Fruit fly (Drosophila melanogaster) whole organism, embryonic: ENCODE results near the gene eIF4E5.

Experiments used
- Atf-2 ChIP-seq: fragments of 200-800 bp; sonication (Bioruptor generic); optimal IDR thresholded peaks from 2 replicates; lab custom pipeline; 2016; ENCODE audit warnings: missing biosample characterization, missing genetic modification characterization
- Bdp1 ChIP-seq: fragments of 200-800 bp; sonication (Bioruptor generic); optimal IDR thresholded peaks from 3 replicates; lab custom pipeline; 2016; ENCODE audit warnings: missing biosample characterization, missing genetic modification characterization
- Blimp-1 ChIP-seq: fragments of 200-800 bp; sonication (Bioruptor generic); optimal IDR thresholded peaks from 3 replicates; lab custom pipeline; 2018; ENCODE audit warnings: missing biosample characterization, missing genetic modification characterization, mild to moderate bottlenecking, moderate library complexity, missing genetic modification reagents
- CG11093 ChIP-seq: fragments of 200-800 bp; sonication (Bioruptor generic); IDR thresholded peaks from 3 replicates; pipeline ENCODE4 v1.3.6; 2022; ENCODE audit warnings: missing biosample characterization, missing genetic modification characterization
- CG12155 ChIP-seq: fragments of 200-800 bp; sonication (Bioruptor generic); optimal IDR thresholded peaks from 3 replicates; lab custom pipeline; 2016; ENCODE audit warnings: missing biosample characterization, missing genetic modification characterization
- CG12769 ChIP-seq: fragments of 200-800 bp; sonication (Bioruptor generic); optimal IDR thresholded peaks from 2 replicates; lab custom pipeline; 2019; ENCODE audit warnings: missing biosample characterization, mild to moderate bottlenecking, missing genetic modification characterization, moderate library complexity
- CG14441 ChIP-seq: fragments of 200-800 bp; sonication (Bioruptor generic); IDR thresholded peaks from 2 replicates; pipeline ENCODE4 v1.3.6; 2022; ENCODE audit warnings: missing biosample characterization, missing genetic modification characterization
- CG1647 ChIP-seq: fragments of 200-800 bp; sonication (Bioruptor generic); optimal IDR thresholded peaks from 3 replicates; lab custom pipeline; 2016; ENCODE audit warnings: missing biosample characterization, missing genetic modification characterization
- CG17359 ChIP-seq: fragments of 200-800 bp; sonication (Bioruptor generic); optimal IDR thresholded peaks from 3 replicates; lab custom pipeline; 2018; ENCODE audit warnings: missing biosample characterization, mild to moderate bottlenecking, missing genetic modification characterization, moderate library complexity
- CG17612 ChIP-seq: fragments of 200-800 bp; sonication (Bioruptor generic); IDR thresholded peaks from 2 replicates; pipeline ENCODE4 v1.3.6; 2022; ENCODE audit warnings: missing biosample characterization, missing genetic modification characterization
- CG1832 ChIP-seq: fragments of 200-800 bp; sonication (Bioruptor generic); optimal IDR thresholded peaks from 2 replicates; lab custom pipeline; 2017; ENCODE audit warnings: missing biosample characterization, mild to moderate bottlenecking, missing genetic modification characterization, inconsistent platforms
- CG2116 ChIP-seq: fragments of 200-800 bp; sonication (Bioruptor generic); optimal IDR thresholded peaks from 3 replicates; lab custom pipeline; 2018; ENCODE audit warnings: missing biosample characterization, mild to moderate bottlenecking, missing genetic modification characterization
- CG31365 ChIP-seq: fragments of 200-800 bp; sonication (Bioruptor generic); optimal IDR thresholded peaks from 2 replicates; lab custom pipeline; 2018; ENCODE audit warnings: missing biosample characterization, mild to moderate bottlenecking, missing genetic modification characterization
- CG31388 ChIP-seq: fragments of 200-800 bp; sonication (Bioruptor generic); optimal IDR thresholded peaks from 2 replicates; lab custom pipeline; 2016; ENCODE audit warnings: missing biosample characterization, missing genetic modification characterization
- CG3407 ChIP-seq: fragments of 200-800 bp; sonication (Bioruptor generic); optimal IDR thresholded peaks from 2 replicates; lab custom pipeline; 2018; ENCODE audit warnings: missing biosample characterization, mild to moderate bottlenecking, missing genetic modification characterization
- CG34422 ChIP-seq: fragments of 200-800 bp; sonication (Bioruptor generic); IDR thresholded peaks from 3 replicates; pipeline ENCODE4 v1.3.6; 2022; ENCODE audit warnings: missing biosample characterization, missing genetic modification characterization
- CG3726 ChIP-seq: fragments of 200-800 bp; sonication (Bioruptor generic); IDR thresholded peaks from 3 replicates; pipeline ENCODE4, ENCODE4 v1.3.6; 2022; ENCODE audit warnings: missing biosample characterization, missing genetic modification characterization
- CG4404 ChIP-seq: fragments of 200-800 bp; sonication (Bioruptor generic); IDR thresholded peaks from 2 replicates; pipeline ENCODE4 v1.3.6; 2022; ENCODE audit warnings: missing biosample characterization, missing genetic modification characterization
- CG4854 ChIP-seq: fragments of 200-800 bp; sonication (Bioruptor generic); optimal IDR thresholded peaks from 2 replicates; lab custom pipeline; 2016; ENCODE audit warnings: missing biosample characterization, missing genetic modification characterization, inconsistent platforms
- CG7786 ChIP-seq: fragments of 200-800 bp; sonication (Bioruptor generic); optimal IDR thresholded peaks from 2 replicates; lab custom pipeline; 2016; ENCODE audit warnings: missing biosample characterization, missing genetic modification characterization
- CG7839 ChIP-seq: fragments of 200-800 bp; sonication (Bioruptor generic); optimal IDR thresholded peaks from 3 replicates; lab custom pipeline; 2018; ENCODE audit warnings: missing biosample characterization, mild to moderate bottlenecking, missing genetic modification characterization, moderate library complexity
- CG7963 ChIP-seq: fragments of 200-800 bp; sonication (Bioruptor generic); IDR thresholded peaks from 3 replicates; pipeline ENCODE4 v1.3.6; 2022; ENCODE audit warnings: missing biosample characterization, missing genetic modification characterization; ENCODE audit not compliant: partially characterized antibody
- CG8290 ChIP-seq, 3 experiments: fragments of 200-800 bp; sonication (Bioruptor generic); optimal IDR thresholded peaks; 2 replicates each; lab custom pipeline; 2016 to 2019; ENCODE audit warnings: missing biosample characterization in 3 of 3, missing genetic modification characterization in 3 of 3, mild to moderate bottlenecking in 2 of 3, moderate library complexity in 1 of 3
- Dll ChIP-seq: fragments of 200-800 bp; sonication (Bioruptor generic); IDR thresholded peaks from 4 replicates; pipeline ENCODE4 v1.3.6; 2022; ENCODE audit warnings: missing biosample characterization, missing genetic modification characterization; ENCODE audit not compliant: partially characterized antibody
- Fer2 ChIP-seq: fragments of 200-800 bp; sonication (Bioruptor generic); optimal IDR thresholded peaks from 2 replicates; lab custom pipeline; 2018; ENCODE audit warnings: missing biosample characterization, mild to moderate bottlenecking, missing genetic modification characterization, moderate library complexity
- GATAe ChIP-seq: fragments of 200-800 bp; sonication (Bioruptor generic); conservative IDR thresholded peaks from 2 replicates; pipeline ENCODE4 v1.3.6; 2022; ENCODE audit warnings: missing biosample characterization, missing genetic modification characterization
- MESR4 ChIP-seq: fragments of 200-800 bp; sonication (Bioruptor generic); optimal IDR thresholded peaks from 2 replicates; lab custom pipeline; 2018; ENCODE audit warnings: missing biosample characterization, mild to moderate bottlenecking, missing genetic modification characterization, moderate library complexity
- NC2β ChIP-seq: fragments of 200-800 bp; sonication (Bioruptor generic); optimal IDR thresholded peaks from 2 replicates; lab custom pipeline; 2016; ENCODE audit warnings: missing biosample characterization, missing genetic modification characterization
- Poxn ChIP-seq: fragments of 200-800 bp; sonication (Bioruptor generic); IDR thresholded peaks from 2 replicates; pipeline ENCODE4 v1.3.6; 2022; ENCODE audit warnings: missing biosample characterization, missing genetic modification characterization
- Ravus ChIP-seq: fragments of 200-800 bp; sonication (Bioruptor generic); IDR thresholded peaks from 2 replicates; pipeline ENCODE4 v1.3.6; 2022; ENCODE audit warnings: missing biosample characterization, missing genetic modification characterization
- Rfx ChIP-seq: fragments of 200-800 bp; sonication (Bioruptor generic); IDR thresholded peaks from 2 replicates; pipeline ENCODE4 v1.3.6; 2022; ENCODE audit warnings: missing biosample characterization, missing genetic modification characterization
- Rx ChIP-seq: fragments of 200-800 bp; sonication (Bioruptor generic); IDR thresholded peaks from 2 replicates; pipeline ENCODE4 v1.3.6; 2022; ENCODE audit warnings: missing biosample characterization, missing genetic modification characterization
- Scr ChIP-seq: fragments of 200-800 bp; sonication (Bioruptor generic); IDR thresholded peaks from 2 replicates; pipeline ENCODE4 v1.3.6; 2022; ENCODE audit warnings: missing biosample characterization, missing genetic modification characterization; ENCODE audit not compliant: partially characterized antibody
- Sin3A ChIP-seq: fragments of >200 bp; optimal IDR thresholded peaks from 2 replicates; lab custom pipeline; 2018
- Trl ChIP-seq, 3 experiments: fragments of >200 bp in 2 of 3; fragments of 200-800 bp in 1 of 3; sonication (Bioruptor generic) in 1 of 3; optimal IDR thresholded peaks; 2 replicates in 1 of 3; 3 replicates in 2 of 3; lab custom pipeline; 2016 to 2017; ENCODE audit warnings: missing biosample characterization in 1 of 3, missing genetic modification characterization in 1 of 3
- aop ChIP-seq: fragments of 200-800 bp; sonication (Bioruptor generic); IDR thresholded peaks from 2 replicates; pipeline ENCODE4 v1.3.6; 2022; ENCODE audit warnings: missing biosample characterization, missing genetic modification characterization
- ara ChIP-seq: fragments of 200-800 bp; sonication (Bioruptor generic); IDR thresholded peaks from 2 replicates; pipeline ENCODE4 v1.3.6; 2022; ENCODE audit warnings: missing biosample characterization, missing genetic modification characterization
- cad ChIP-seq: fragments of >200 bp; optimal IDR thresholded peaks from 2 replicates; lab custom pipeline; 2017; ENCODE audit warnings: missing biosample characterization, missing genetic modification characterization
- da ChIP-seq: fragments of 200-800 bp; sonication (Bioruptor generic); optimal IDR thresholded peaks from 2 replicates; lab custom pipeline; 2016; ENCODE audit warnings: missing biosample characterization, missing genetic modification characterization
- fru ChIP-seq: fragments of >200 bp; optimal IDR thresholded peaks from 2 replicates; lab custom pipeline; 2017
- inv ChIP-seq: fragments of 200-800 bp; sonication (Bioruptor generic); IDR thresholded peaks from 2 replicates; pipeline ENCODE4 v1.3.6; 2022; ENCODE audit warnings: missing biosample characterization, missing genetic modification characterization; ENCODE audit not compliant: partially characterized antibody
- mirr ChIP-seq: fragments of 200-800 bp; sonication (Bioruptor generic); optimal IDR thresholded peaks from 3 replicates; lab custom pipeline; 2018; ENCODE audit warnings: missing biosample characterization, mild to moderate bottlenecking, missing genetic modification characterization
- nerfin-2 ChIP-seq: fragments of 200-800 bp; sonication (Bioruptor generic); IDR thresholded peaks from 2 replicates; pipeline ENCODE4 v1.3.6; 2022; ENCODE audit warnings: missing biosample characterization, missing genetic modification characterization; ENCODE audit not compliant: partially characterized antibody
- nmo ChIP-seq: fragments of 200-800 bp; sonication (Bioruptor generic); optimal IDR thresholded peaks from 2 replicates; lab custom pipeline; 2018; ENCODE audit warnings: missing biosample characterization, mild to moderate bottlenecking, missing genetic modification characterization, moderate library complexity
- pum ChIP-seq: fragments of 200-800 bp; sonication (Bioruptor generic); optimal IDR thresholded peaks from 2 replicates; lab custom pipeline; 2016; ENCODE audit warnings: missing biosample characterization, missing genetic modification characterization
- sisA ChIP-seq: fragments of 200-800 bp; sonication (Bioruptor generic); IDR thresholded peaks from 2 replicates; pipeline ENCODE4 v1.3.6; 2022; ENCODE audit warnings: missing biosample characterization, missing genetic modification characterization
- slou ChIP-seq: fragments of 200-800 bp; sonication (Bioruptor generic); optimal IDR thresholded peaks from 3 replicates; lab custom pipeline; 2016; ENCODE audit warnings: missing biosample characterization, missing genetic modification characterization
- twi ChIP-seq: fragments of 200-800 bp; optimal IDR thresholded peaks from 2 replicates; lab custom pipeline; 2019; ENCODE audit warnings: missing biosample characterization, mild to moderate bottlenecking, missing genetic modification characterization, moderate library complexity
- vnd ChIP-seq: fragments of 200-800 bp; sonication (Bioruptor generic); IDR thresholded peaks from 3 replicates; pipeline ENCODE4 v1.3.6; 2022; ENCODE audit warnings: missing biosample characterization, missing genetic modification characterization; ENCODE audit not compliant: partially characterized antibody

Gene eIF4E5

DNA sequence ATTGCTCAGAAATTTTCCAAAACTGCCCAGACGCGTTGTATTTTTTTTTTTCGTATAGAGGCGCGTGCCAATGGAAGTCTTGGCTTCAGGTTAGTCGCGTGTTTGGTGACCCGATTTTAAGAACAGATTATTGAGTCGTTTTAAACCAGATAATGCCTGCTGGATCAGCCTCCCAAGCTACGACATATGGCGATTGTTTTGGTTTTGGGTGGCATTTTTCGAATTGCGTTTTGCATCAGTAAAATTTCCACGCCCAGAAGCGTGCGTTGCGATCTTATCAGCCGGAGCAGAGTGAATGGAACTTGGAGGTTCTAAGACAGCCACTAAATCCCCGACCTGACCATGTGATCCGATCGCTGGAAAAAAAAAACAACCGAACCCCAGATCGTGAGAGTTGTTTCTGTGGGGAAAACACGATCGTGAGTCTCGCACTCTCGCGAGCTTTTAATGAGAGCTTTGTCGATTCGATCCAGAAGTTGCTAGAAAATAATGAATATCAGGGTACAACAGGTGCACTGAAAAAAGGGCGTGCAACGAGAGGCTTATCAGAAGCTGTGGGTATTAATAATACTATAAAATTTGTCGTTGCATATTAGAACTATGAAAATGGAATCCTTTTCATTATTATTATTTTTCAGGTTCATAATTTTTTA, 29.5 kb upstream of the eIF4E5 start (continued):
- no peak for TF ChIP-seq CG4404 (GFP tag; lab: Robert Waterston, UW)
- TF ChIP-seq nerfin-2, result peak; percentile 13; the same call in 1 of the 2 replicates
- no peak for TF ChIP-seq GATAe (GFP tag; lab: Robert Waterston, UW)
- no peak for TF ChIP-seq CG3407 (GFP tag; lab: Kevin White, UChicago)
- no peak for TF ChIP-seq Atf-2 (GFP tag; lab: Kevin White, UChicago)
- TF ChIP-seq vnd (GFP tag; lab: Robert Waterston, UW), result no peak
- TF ChIP-seq CG17612, result no peak
- no peak for TF ChIP-seq CG1832 (GFP tag; lab: Kevin White, UChicago)
- no peak for TF ChIP-seq CG7963
- TF ChIP-seq CG1647 (GFP tag; lab: Kevin White, UChicago), result no peak
- no peak for TF ChIP-seq cad (GFP tag; lab: Kevin White, UChicago)
- no peak for TF ChIP-seq ara (GFP tag; lab: Robert Waterston, UW)
- TF ChIP-seq Poxn (GFP tag; lab: Robert Waterston, UW), result no peak
- TF ChIP-seq Trl (optimal IDR thresholded peaks at IDR 0.05; lab: Kevin White, UChicago), result peak; percentile 7 to 25
- no peak for TF ChIP-seq Trl (GFP tag; optimal IDR thresholded peaks at IDR 0.05; lab: Kevin White, UChicago)
- no peak for TF ChIP-seq CG31388 (GFP tag; lab: Kevin White, UChicago)
- no peak for TF ChIP-seq Fer2 (tag; lab: Kevin White, UChicago)
- TF ChIP-seq NC2β, result no peak
- TF ChIP-seq nmo (GFP tag; lab: Kevin White, UChicago), result peak; percentile 11
- no peak for TF ChIP-seq CG12155
- no peak for TF ChIP-seq aop (GFP tag; lab: Robert Waterston, UW)
- TF ChIP-seq CG12769 (tag; lab: Kevin White, UChicago), result peak; percentile 56
- no peak for TF ChIP-seq CG4854 (GFP tag; lab: Kevin White, UChicago)
- TF ChIP-seq Scr (GFP tag; lab: Robert Waterston, UW), result no peak
- no peak for TF ChIP-seq CG34422 (GFP tag; lab: Robert Waterston, UW)

DNA sequence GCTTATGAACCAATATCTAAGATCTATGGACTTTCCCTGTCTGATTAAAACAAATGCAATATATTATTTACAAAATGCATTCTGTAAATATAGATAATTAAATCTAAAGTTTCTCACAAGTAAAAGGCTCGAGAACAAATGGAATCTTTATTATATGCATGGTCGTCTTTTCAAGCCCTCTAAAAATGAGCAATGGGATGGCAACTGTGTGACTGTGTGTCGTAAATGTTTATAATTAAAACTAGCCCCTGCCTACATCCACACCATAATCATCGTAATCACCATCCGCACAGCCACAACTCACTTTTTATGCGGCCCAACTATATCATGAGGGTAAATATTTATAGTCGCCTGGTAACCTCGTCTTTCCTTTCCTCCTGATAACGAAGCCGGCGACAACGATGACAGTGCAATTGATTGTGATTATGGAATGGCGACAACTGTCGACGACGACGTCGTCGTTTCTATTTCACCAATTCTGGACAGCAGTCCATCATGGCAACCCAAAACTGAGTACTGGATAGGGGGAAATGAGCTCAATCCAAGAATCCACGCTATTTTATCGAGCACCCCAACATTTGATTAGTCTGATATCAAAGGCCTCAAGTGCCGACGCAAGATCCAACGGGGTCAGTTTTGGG, 28.8 kb upstream of the eIF4E5 start:
- no peak for TF ChIP-seq Ravus (GFP tag; lab: Robert Waterston, UW)
- no peak for TF ChIP-seq CG7786 (GFP tag; lab: Kevin White, UChicago)
- TF ChIP-seq GATAe (GFP tag; lab: Robert Waterston, UW), result no peak
- no peak for TF ChIP-seq CG31365 (tag; lab: Kevin White, UChicago)
- TF ChIP-seq Bdp1 (GFP tag; lab: Kevin White, UChicago), result no peak
- TF ChIP-seq slou (GFP tag; lab: Kevin White, UChicago), result no peak
- no peak for TF ChIP-seq Dll (GFP tag; lab: Robert Waterston, UW)
- no peak for TF ChIP-seq CG14441 (GFP tag; lab: Robert Waterston, UW)
- no peak for TF ChIP-seq MESR4
- TF ChIP-seq ara (GFP tag; lab: Robert Waterston, UW), result no peak
- no peak for TF ChIP-seq Rx (GFP tag; lab: Robert Waterston, UW)
- TF ChIP-seq Blimp-1 (GFP tag; lab: Kevin White, UChicago), result no peak
- no peak for TF ChIP-seq pum (GFP tag; lab: Kevin White, UChicago)
- TF ChIP-seq CG2116 (GFP tag; lab: Kevin White, UChicago), result no peak
- peak; percentile 45 for TF ChIP-seq CG7839
- TF ChIP-seq CG17359 (tag; lab: Kevin White, UChicago), result no peak
- TF ChIP-seq fru (lab: Kevin White, UChicago), result no peak
- no peak for TF ChIP-seq inv
- no peak for TF ChIP-seq sisA (GFP tag; lab: Robert Waterston, UW)
- TF ChIP-seq da, result no peak
- peak; percentile 70 for TF ChIP-seq mirr (GFP tag; lab: Kevin White, UChicago)
- TF ChIP-seq CG3726 (GFP tag; lab: Robert Waterston, UW), result no peak
- TF ChIP-seq CG11093 (GFP tag; lab: Robert Waterston, UW), result no peak
- no peak for TF ChIP-seq Sin3A (lab: Kevin White, UChicago)
- TF ChIP-seq CG8290 (GFP tag; optimal IDR thresholded peaks at IDR 0.05; lab: Kevin White, UChicago), result no peak
- peak in 1 of 2 experiments; percentile 50 for TF ChIP-seq CG8290 (tag; optimal IDR thresholded peaks at IDR 0.05; lab: Kevin White, UChicago)
- no peak for TF ChIP-seq twi (tag; lab: Kevin White, UChicago)
- no peak for TF ChIP-seq Rfx (GFP tag; lab: Robert Waterston, UW)
